Fruit fly (Drosophila melanogaster): ENCODE data around the gene Fum4.

Fum4 gene

dm6 chr2L:10191396-10191795 is at the start of gene Fum4:
TSS of gene Fum4 (minus strand) at chr2L:10191496.
- TF ChIP-seq noc (tag; optimal IDR thresholded peaks at IDR 0.05): no peak

dm6 chr2L:10238726-10239652 is 47.7 kb upstream of the Fum4 start, which contains the start of gene me31B:
TSS of gene me31B (plus strand) at chr2L:10239341.
- TF ChIP-seq noc (tag; optimal IDR thresholded peaks at IDR 0.05): no peak

- no peak for TF ChIP-seq noc (tag; optimal IDR thresholded peaks at IDR 0.05)
Measured at dm6 chr2L:10237725-10238446, 46.6 kb upstream of the Fum4 start, which contains the start of gene mthl15. TSS of gene mthl15 (minus strand) at chr2L:10238317.

dm6 chr2L:10232827-10233226 is 41.5 kb upstream of the Fum4 start:
- TF ChIP-seq noc (tag; optimal IDR thresholded peaks at IDR 0.05): no peak

dm6 chr2L:10232152-10232816 is 41.0 kb upstream of the Fum4 start, which contains the start of gene eEF1delta:
TSS of gene eEF1delta (plus strand) at chr2L:10232507.
- no peak for TF ChIP-seq noc (tag; optimal IDR thresholded peaks at IDR 0.05)

- TF ChIP-seq noc (tag; optimal IDR thresholded peaks at IDR 0.05): no peak
Measured at dm6 chr2L:10231510-10231909, 40.2 kb upstream of the Fum4 start, which contains the start of gene ova. TSS of gene ova (minus strand) at chr2L:10231692.

dm6 chr2L:10231092-10231494 is 39.8 kb upstream of the Fum4 start:
- no peak for TF ChIP-seq noc (tag; optimal IDR thresholded peaks at IDR 0.05)

- TF ChIP-seq noc (tag; optimal IDR thresholded peaks at IDR 0.05): no peak
Measured at dm6 chr2L:10230455-10230854, 39.2 kb upstream of the Fum4 start.

- no peak for TF ChIP-seq noc (tag; optimal IDR thresholded peaks at IDR 0.05)
Measured at dm6 chr2L:10226724-10227407, 35.6 kb upstream of the Fum4 start, which contains the start of gene CG5708. TSS of gene CG5708 (minus strand) at chr2L:10226808.

- no peak for TF ChIP-seq noc (tag; optimal IDR thresholded peaks at IDR 0.05)
Measured at dm6 chr2L:10226213-10226723, 35.0 kb upstream of the Fum4 start.

- no peak for TF ChIP-seq noc (tag; optimal IDR thresholded peaks at IDR 0.05)
Measured at dm6 chr2L:10222550-10223231, 31.4 kb upstream of the Fum4 start, which contains the start of gene Bcs1. TSS of gene Bcs1 (plus strand) at chr2L:10222657.

- TF ChIP-seq noc (tag; optimal IDR thresholded peaks at IDR 0.05): no peak
Measured at dm6 chr2L:10221387-10221705, 30.1 kb upstream of the Fum4 start.

- no peak for TF ChIP-seq noc (tag; optimal IDR thresholded peaks at IDR 0.05)
Measured at dm6 chr2L:10220501-10221386, 29.4 kb upstream of the Fum4 start, which contains the start of the genes Npc1a and Prosalpha6. TSS of gene Npc1a (minus strand) at chr2L:10221216. TSS of gene Prosalpha6 (plus strand) at chr2L:10221351.
